3 fruit fly cellular contexts compared by ENCODE assay signal in genomic region chr2L:13366109-13366747, dm6.
TF ChIP-seq lines count a peak whose summit lies in the region.

Nnp-1 (minus strand) TSS chr2L:13366189.
Grx3 (plus strand) TSS chr2L:13366447.

TF ChIP-seq in whole organism, adult, 20 proteins besides CTCF, POLR2A, EP300 and RAD21 (continued from another document):
- no peak for TF ChIP-seq kay (GFP tag; lab: Kevin White, UChicago; ENCODE audit: borderline replicate concordance)
- peak; percentile 48 for TF ChIP-seq CG12768 (GFP tag; optimal IDR thresholded peaks at IDR 0.05; lab: Kevin White, UChicago)

TF ChIP-seq in whole organism, embryonic, 481 proteins besides CTCF, POLR2A, EP300 and RAD21 (continued from another document and continues in another):
- TF ChIP-seq Bgb (GFP tag; IDR thresholded peaks at IDR 0.05; lab: Robert Waterston, UW; ENCODE audit: partially characterized antibody) (0 out of 2 replicates have a peak, but pooled peaks have one; percentile 7), az2 (GFP tag; optimal IDR thresholded peaks at IDR 0.05; lab: Kevin White, UChicago) (peak; percentile 21), CG15601 (tag; optimal IDR thresholded peaks at IDR 0.05; lab: Kevin White, UChicago) (no peak), Hsf (GFP tag; optimal IDR thresholded peaks at IDR 0.05; lab: Kevin White, UChicago) (peak; percentile 7), Fer3 (tag; optimal IDR thresholded peaks at IDR 0.05; lab: Kevin White, UChicago) (no peak), toy (GFP tag; IDR thresholded peaks at IDR 0.05; lab: Robert Waterston, UW) (no peak), slbo (GFP tag; IDR thresholded peaks at IDR 0.05; lab: Robert Waterston, UW) (peak; percentile 72), Poxn (GFP tag; IDR thresholded peaks at IDR 0.05; lab: Robert Waterston, UW) (no peak), Dfd (GFP tag; optimal IDR thresholded peaks at IDR 0.05; lab: Kevin White, UChicago) (no peak), CG11696 (GFP tag; IDR thresholded peaks at IDR 0.05; lab: Robert Waterston, UW) (no peak), Drgx (GFP tag; IDR thresholded peaks at IDR 0.05; lab: Robert Waterston, UW) (no peak), Lhr (GFP tag; optimal IDR thresholded peaks at IDR 0.05; lab: Kevin White, UChicago) (no peak), CG34376 (GFP tag; optimal IDR thresholded peaks at IDR 0.05; lab: Kevin White, UChicago) (no peak), dmrt99B (tag; optimal IDR thresholded peaks at IDR 0.05; lab: Kevin White, UChicago) (no peak), jing (GFP tag; optimal IDR thresholded peaks at IDR 0.05; lab: Kevin White, UChicago) (no peak), fd96Cb (tag; optimal IDR thresholded peaks at IDR 0.05; lab: Kevin White, UChicago) (peak; percentile 15), BtbVII (GFP tag; optimal IDR thresholded peaks at IDR 0.05; lab: Kevin White, UChicago) (peak; percentile 14), CG4617 (GFP tag; optimal IDR thresholded peaks at IDR 0.05; lab: Kevin White, UChicago; ENCODE audit: borderline replicate concordance) (peak; percentile 62), prd (optimal IDR thresholded peaks at IDR 0.05; lab: Kevin White, UChicago) (no peak), prd (GFP tag; IDR thresholded peaks at IDR 0.05; lab: Robert Waterston, UW) (peak; percentile 58; the same call in 1 of the 3 replicates), jigr1 (GFP tag; IDR thresholded peaks at IDR 0.05; lab: Robert Waterston, UW) (no peak), run (tag; optimal IDR thresholded peaks at IDR 0.05; lab: Kevin White, UChicago) (no peak), CG3726 (GFP tag; IDR thresholded peaks at IDR 0.05; lab: Robert Waterston, UW) (no peak), corto (GFP tag; optimal IDR thresholded peaks at IDR 0.05; lab: Kevin White, UChicago) (no peak), MBD-R2 (GFP tag; IDR thresholded peaks at IDR 0.05; lab: Robert Waterston, UW) (peak; percentile 57), h (optimal IDR thresholded peaks at IDR 0.05; lab: Kevin White, UChicago) (no peak), chif (GFP tag; optimal IDR thresholded peaks at IDR 0.05; lab: Kevin White, UChicago) (no peak), CG15269 (tag; optimal IDR thresholded peaks at IDR 0.05; lab: Kevin White, UChicago) (no peak), Blimp-1 (GFP tag; optimal IDR thresholded peaks at IDR 0.05; lab: Kevin White, UChicago) (no peak), CG7745 (tag; optimal IDR thresholded peaks at IDR 0.05; lab: Kevin White, UChicago) (no peak), lilli (GFP tag; optimal IDR thresholded peaks at IDR 0.05; lab: Kevin White, UChicago) (peak; percentile 48), CG2712 (tag; optimal IDR thresholded peaks at IDR 0.05; lab: Kevin White, UChicago) (no peak), CG4404 (GFP tag; IDR thresholded peaks at IDR 0.05; lab: Robert Waterston, UW) (no peak; the same call in 1 of the 2 replicates), Dbx (GFP tag; IDR thresholded peaks at IDR 0.05; lab: Robert Waterston, UW) (peak; percentile 16; the same call in 1 of the 3 replicates), CG4707 (GFP tag; optimal IDR thresholded peaks at IDR 0.05; lab: Kevin White, UChicago) (no peak), grn (GFP tag; optimal IDR thresholded peaks at IDR 0.05; lab: Kevin White, UChicago) (no peak), shn (GFP tag; optimal IDR thresholded peaks at IDR 0.05; lab: Kevin White, UChicago) (no peak), unpg (GFP tag; optimal IDR thresholded peaks at IDR 0.05; lab: Kevin White, UChicago) (no peak), gfzf (GFP tag; optimal IDR thresholded peaks at IDR 0.05; lab: Kevin White, UChicago) (peak; percentile 52), CG15011 (GFP tag; optimal IDR thresholded peaks at IDR 0.05; lab: Kevin White, UChicago) (no peak), Doc2 (GFP tag; IDR thresholded peaks at IDR 0.05; lab: Robert Waterston, UW) (no peak), CG31441 (GFP tag; IDR thresholded peaks at IDR 0.05; lab: Robert Waterston, UW) (no peak), ind (GFP tag; optimal IDR thresholded peaks at IDR 0.05; lab: Kevin White, UChicago) (peak; percentile 68), Gug (GFP tag; IDR thresholded peaks at IDR 0.05; lab: Robert Waterston, UW) (peak; percentile 36; the same call in 1 of the 4 replicates), CG7786 (GFP tag; optimal IDR thresholded peaks at IDR 0.05; lab: Kevin White, UChicago) (no peak), CG7271 (tag; optimal IDR thresholded peaks at IDR 0.05; lab: Kevin White, UChicago) (no peak), HLH54F (GFP tag; optimal IDR thresholded peaks at IDR 0.05; lab: Kevin White, UChicago) (no peak), CG30020 (tag; optimal IDR thresholded peaks at IDR 0.05; lab: Kevin White, UChicago) (peak; percentile 65), cad (GFP tag; optimal IDR thresholded peaks at IDR 0.05; lab: Kevin White, UChicago) (no peak), Sry-δ (GFP tag; optimal IDR thresholded peaks at IDR 0.05; lab: Kevin White, UChicago) (no peak), Deaf1 (tag; optimal IDR thresholded peaks at IDR 0.05; lab: Kevin White, UChicago) (no peak), CG6683 (GFP tag; optimal IDR thresholded peaks at IDR 0.05; lab: Kevin White, UChicago) (no peak), CG3407 (GFP tag; optimal IDR thresholded peaks at IDR 0.05; lab: Kevin White, UChicago) (no peak), sd (tag; optimal IDR thresholded peaks at IDR 0.05; lab: Kevin White, UChicago) (no peak), ci (GFP tag; IDR thresholded peaks at IDR 0.05; lab: Robert Waterston, UW) (0 out of 3 replicates have a peak, but pooled peaks have one; percentile 12), row (GFP tag; IDR thresholded peaks at IDR 0.05; lab: Robert Waterston, UW) (peak; percentile 92), lov (optimal IDR thresholded peaks at IDR 0.05; lab: Kevin White, UChicago) (no peak), lov (GFP tag; IDR thresholded peaks at IDR 0.05; lab: Robert Waterston, UW) (no peak), CG7963 (GFP tag; IDR thresholded peaks at IDR 0.05; lab: Robert Waterston, UW; ENCODE audit: partially characterized antibody) (no peak), CG32772 (GFP tag; IDR thresholded peaks at IDR 0.05; lab: Robert Waterston, UW) (peak; percentile 39), HLH4C (GFP tag; IDR thresholded peaks at IDR 0.05; lab: Robert Waterston, UW; ENCODE audit: partially characterized antibody) (no peak), Jarid2 (GFP tag; optimal IDR thresholded peaks at IDR 0.05; lab: Kevin White, UChicago) (no peak), bbx (GFP tag; IDR thresholded peaks at IDR 0.05; lab: Robert Waterston, UW; ENCODE audit: partially characterized antibody) (no peak), lbe (GFP tag; optimal IDR thresholded peaks at IDR 0.05; lab: Kevin White, UChicago) (no peak), CG32532 (GFP tag; IDR thresholded peaks at IDR 0.05; lab: Robert Waterston, UW) (peak; percentile 56; the same call in 1 of the 2 replicates), bowl (GFP tag; IDR thresholded peaks at IDR 0.05; lab: Robert Waterston, UW) (no peak)

TF ChIP-seq in whole organism, prepupa, 60 proteins besides CTCF, POLR2A, EP300 and RAD21 (continued from another document):
- TF ChIP-seq Ets21C (GFP tag; optimal IDR thresholded peaks at IDR 0.05; lab: Kevin White, UChicago), result peak; percentile 20
- peak; percentile 26 for TF ChIP-seq CG11902 (GFP tag; optimal IDR thresholded peaks at IDR 0.05; lab: Kevin White, UChicago)
- peak; percentile 75 for TF ChIP-seq CG1621 (tag; optimal IDR thresholded peaks at IDR 0.05; lab: Kevin White, UChicago)
- no peak for TF ChIP-seq CG3032 (tag; optimal IDR thresholded peaks at IDR 0.05; lab: Kevin White, UChicago)
- peak; percentile 52 for TF ChIP-seq achi (GFP tag; optimal IDR thresholded peaks at IDR 0.05; lab: Kevin White, UChicago)
- peak; percentile 20 for TF ChIP-seq Sox15 (GFP tag; optimal IDR thresholded peaks at IDR 0.05; lab: Kevin White, UChicago)
TF ChIP-seq in whole organism, prepupa: peak in this region for 15.
